Worm (Caenorhabditis elegans): ENCODE data around the gene C03A3.1.

ce11 chrX:11287617-11288016, 30.5 kb downstream of the C03A3.1 start, which contains the start of gene F38B2.4:
- TF ChIP-seq W03F9.2 (tag; optimal IDR thresholded peaks at IDR 0.05) (no peak), him-1 (tag; optimal IDR thresholded peaks at IDR 0.05) (no peak), dao-5 (tag; optimal IDR thresholded peaks at IDR 0.05) (no peak)
